Worm (Caenorhabditis elegans) whole organism, L4 larva: ENCODE results near the gene T01C3.2.
A peak's percentile ranks its signal among the peaks of the same experiment; 100 is the strongest.

Experiments used
- F49E8.2 ChIP-seq: sonication (generic microtip); optimal IDR thresholded peaks from 2 replicates; lab custom pipeline; 2016; ENCODE audit warnings: missing compliant biosample characterization, mild to moderate bottlenecking, missing genetic modification characterization, borderline replicate concordance
- R02D3.7 ChIP-seq: fragments of 150-350 bp; sonication (generic microtip); optimal IDR thresholded peaks from 3 replicates; lab custom pipeline; 2014; ENCODE audit warnings: missing biosample characterization, missing genetic modification characterization
- ZK546.5 ChIP-seq, 2 experiments: sonication (generic microtip); optimal IDR thresholded peaks; 2 replicates each; lab custom pipeline; 2017; ENCODE audit warnings: missing biosample characterization in 2 of 2, missing genetic modification characterization in 2 of 2
- aha-1 ChIP-seq: fragments of 150-350 bp; peaks from one replicate; lab custom pipeline; 2014; ENCODE audit warnings: missing biosample characterization, missing genetic modification characterization
- attf-4 ChIP-seq: sonication (generic microtip); optimal IDR thresholded peaks from 3 replicates; lab custom pipeline; 2017; ENCODE audit warnings: missing biosample characterization, missing genetic modification characterization
- ceh-28 ChIP-seq: fragments of 150-350 bp; optimal IDR thresholded peaks from 2 replicates; lab custom pipeline; 2014; ENCODE audit warnings: missing biosample characterization, missing genetic modification reagents, missing genetic modification characterization
- ceh-32 ChIP-seq: sonication (generic microtip); optimal IDR thresholded peaks from 2 replicates; lab custom pipeline; 2016; ENCODE audit warnings: mild to moderate bottlenecking, missing genetic modification characterization, missing compliant biosample characterization; ENCODE audit not compliant: poor library complexity
- ceh-44 ChIP-seq: fragments of 200-800 bp; sonication (Bioruptor generic); IDR thresholded peaks from 2 replicates; pipeline ENCODE4 v1.3.6; 2022; ENCODE audit warnings: missing genetic modification reagents, missing genetic modification characterization, missing compliant biosample characterization
- ces-1 ChIP-seq: fragments of 150-350 bp; sonication (generic microtip); optimal IDR thresholded peaks from 4 replicates; lab custom pipeline; 2014; ENCODE audit warnings: missing biosample characterization, missing genetic modification reagents, missing genetic modification characterization
- cey-2 ChIP-seq: sonication (generic microtip); optimal IDR thresholded peaks from 3 replicates; lab custom pipeline; 2017; ENCODE audit warnings: missing genetic modification characterization, mild to moderate bottlenecking, missing compliant biosample characterization, antibody characterized with exemption, borderline replicate concordance; ENCODE audit not compliant: insufficient read depth
- daf-12 ChIP-seq: fragments of 150-350 bp; optimal IDR thresholded peaks from 2 replicates; lab custom pipeline; 2014; ENCODE audit warnings: missing biosample characterization, missing genetic modification reagents, missing genetic modification characterization
- dmd-8 ChIP-seq: fragments of 200-800 bp; sonication (Bioruptor generic); IDR thresholded peaks from 2 replicates; pipeline ENCODE4 v1.3.6; 2022; ENCODE audit warnings: missing genetic modification characterization, missing compliant biosample characterization
- dmd-9 ChIP-seq: fragments of 200-800 bp; sonication (Bioruptor generic); IDR thresholded peaks from 2 replicates; pipeline ENCODE4 v1.3.6; 2022; ENCODE audit warnings: missing genetic modification reagents, missing genetic modification characterization, missing compliant biosample characterization
- fkh-10 ChIP-seq: fragments of 150-350 bp; optimal IDR thresholded peaks from 2 replicates; lab custom pipeline; 2014; ENCODE audit warnings: missing biosample characterization, missing genetic modification reagents, missing genetic modification characterization
- gei-8 ChIP-seq: fragments of 200-800 bp; sonication (Bioruptor generic); optimal IDR thresholded peaks from 2 replicates; lab custom pipeline; 2018; ENCODE audit warnings: mild to moderate bottlenecking, missing genetic modification characterization, missing compliant biosample characterization
- jun-1 ChIP-seq: fragments of 150-350 bp; optimal IDR thresholded peaks from 2 replicates; lab custom pipeline; 2014; ENCODE audit warnings: missing biosample characterization, missing genetic modification reagents, missing genetic modification characterization
- lim-7 ChIP-seq: fragments of 200-800 bp; sonication (Bioruptor generic); IDR thresholded peaks from 2 replicates; pipeline ENCODE4 v1.3.6; 2022; ENCODE audit warnings: missing genetic modification characterization, missing compliant biosample characterization
- lin-29 ChIP-seq: fragments of 200-800 bp; sonication (Bioruptor generic); IDR thresholded peaks from 2 replicates; pipeline ENCODE4 v1.3.6; 2022; ENCODE audit warnings: missing genetic modification reagents, missing genetic modification characterization, missing compliant biosample characterization
- lin-39 ChIP-seq: fragments of 150-350 bp; optimal IDR thresholded peaks from 2 replicates; lab custom pipeline; 2014; ENCODE audit warnings: missing biosample characterization, missing genetic modification reagents, missing genetic modification characterization
- lir-3 ChIP-seq: sonication (generic microtip); optimal IDR thresholded peaks from 2 replicates; lab custom pipeline; 2016; ENCODE audit warnings: mild to moderate bottlenecking, missing genetic modification characterization, missing compliant biosample characterization
- madf-5 ChIP-seq, 2 experiments: fragments of 200-800 bp; sonication (Bioruptor generic); IDR thresholded peaks; 2 replicates each; pipeline ENCODE4 v1.3.6; 2022; ENCODE audit warnings: missing compliant biosample characterization in 2 of 2, missing genetic modification characterization in 2 of 2
- madf-9 ChIP-seq: fragments of 200-800 bp; sonication (Bioruptor generic); conservative IDR thresholded peaks from 2 replicates; pipeline ENCODE4 v1.3.6; 2022; ENCODE audit warnings: missing genetic modification reagents, missing genetic modification characterization, missing compliant biosample characterization
- mdl-1 ChIP-seq, 2 experiments: fragments of 150-350 bp in 1 of 2; sonication (generic microtip) in 1 of 2; optimal IDR thresholded peaks; 2 replicates each; lab custom pipeline; 2014 to 2017; ENCODE audit warnings: missing biosample characterization in 2 of 2, missing genetic modification characterization in 2 of 2
- mes-2 ChIP-seq: sonication (generic microtip); optimal IDR thresholded peaks from 2 replicates; lab custom pipeline; 2016; ENCODE audit warnings: missing genotype, mild to moderate bottlenecking, missing genetic modification characterization, missing compliant biosample characterization; ENCODE audit not compliant: poor library complexity, severe bottlenecking
- mxl-3 ChIP-seq: fragments of 200-800 bp; sonication (Bioruptor generic); optimal IDR thresholded peaks from 2 replicates; lab custom pipeline; 2018; ENCODE audit warnings: mild to moderate bottlenecking, missing genetic modification characterization, missing compliant biosample characterization
- nhr-10 ChIP-seq: fragments of 150-350 bp; optimal IDR thresholded peaks from 2 replicates; lab custom pipeline; 2014; ENCODE audit warnings: missing biosample characterization, missing genetic modification characterization
- nhr-11 ChIP-seq: fragments of 150-350 bp; optimal IDR thresholded peaks from 2 replicates; lab custom pipeline; 2014; ENCODE audit warnings: missing biosample characterization, missing genetic modification characterization
- nhr-111 ChIP-seq: fragments of 200-800 bp; sonication (Bioruptor generic); optimal IDR thresholded peaks from 2 replicates; lab custom pipeline; 2018; ENCODE audit warnings: mild to moderate bottlenecking, missing genetic modification characterization, missing compliant biosample characterization
- nhr-41 ChIP-seq: fragments of 200-800 bp; sonication (Bioruptor generic); IDR thresholded peaks from 2 replicates; pipeline ENCODE4 v1.3.6; 2022; ENCODE audit warnings: missing genetic modification reagents, missing genetic modification characterization, missing compliant biosample characterization
- nhr-42 ChIP-seq: fragments of 200-800 bp; sonication (Bioruptor generic); IDR thresholded peaks from 2 replicates; pipeline ENCODE4 v1.3.6; 2022; ENCODE audit warnings: missing genetic modification characterization, missing compliant biosample characterization
- nhr-6 ChIP-seq: fragments of 150-350 bp; optimal IDR thresholded peaks from 2 replicates; lab custom pipeline; 2014; ENCODE audit warnings: missing biosample characterization, missing genetic modification characterization
- pha-4 ChIP-seq, 2 experiments: fragments of 150-350 bp in 1 of 2; fragments of 200-800 bp in 1 of 2; sonication (Bioruptor generic) in 1 of 2; IDR thresholded peaks in 1 of 2; optimal IDR thresholded peaks in 1 of 2; 2 replicates each; pipeline versions ENCODE4 v1.3.6 to Lab custom; 2014 to 2022; ENCODE audit warnings: missing genetic modification characterization in 2 of 2, missing genetic modification reagents in 2 of 2, missing biosample characterization in 1 of 2, missing compliant biosample characterization in 1 of 2
- php-3 ChIP-seq: fragments of 200-800 bp; sonication (Bioruptor generic); IDR thresholded peaks from 2 replicates; pipeline ENCODE4 v1.3.6; 2022; ENCODE audit warnings: missing genetic modification reagents, missing genetic modification characterization, missing compliant biosample characterization
- set-16 ChIP-seq: fragments of 200-800 bp; sonication (Bioruptor generic); IDR thresholded peaks from 2 replicates; pipeline ENCODE4 v1.3.6; 2022; ENCODE audit warnings: missing genetic modification reagents, missing genetic modification characterization, missing compliant biosample characterization
- snpc-1.2 ChIP-seq: fragments of 200-800 bp; sonication (Bioruptor generic); IDR thresholded peaks from 2 replicates; pipeline ENCODE4 v1.3.6; 2022; ENCODE audit warnings: missing genetic modification reagents, missing genetic modification characterization, missing compliant biosample characterization
- snpc-4 ChIP-seq: fragments of 150-350 bp; optimal IDR thresholded peaks from 2 replicates; lab custom pipeline; 2014; ENCODE audit warnings: missing biosample characterization, missing genetic modification characterization
- spr-1 ChIP-seq: sonication (generic microtip); optimal IDR thresholded peaks from 2 replicates; lab custom pipeline; 2016; ENCODE audit warnings: mild to moderate bottlenecking, missing genetic modification characterization, missing compliant biosample characterization
- tag-97 ChIP-seq: fragments of 200-800 bp; sonication (Bioruptor generic); IDR thresholded peaks from 2 replicates; pipeline ENCODE4 v1.3.6; 2022; ENCODE audit warnings: missing genetic modification characterization, missing compliant biosample characterization
- unc-39 ChIP-seq: sonication (generic microtip); optimal IDR thresholded peaks from 2 replicates; lab custom pipeline; 2017; ENCODE audit warnings: missing biosample characterization, missing genetic modification characterization
- vab-7 ChIP-seq: fragments of 200-800 bp; sonication (Bioruptor generic); IDR thresholded peaks from 2 replicates; pipeline ENCODE4 v1.3.6; 2022; ENCODE audit warnings: missing genetic modification reagents, missing genetic modification characterization, missing compliant biosample characterization

T01C3.2 gene

ce11 chrV:15016795-15017429 is 25.9 kb downstream of the T01C3.2 start:
- peak; percentile 1 for TF ChIP-seq mxl-3 (GFP tag; lab: Kevin White, UChicago)
- peak; percentile 33 for TF ChIP-seq nhr-6
- TF ChIP-seq mdl-1 (tag; optimal IDR thresholded peaks at IDR 0.05; lab: Kevin White, UChicago): peak in 1 of 2 experiments; percentile 1
- no peak for TF ChIP-seq dmd-8

ce11 chrV:15020229-15020628 is 29.3 kb downstream of the T01C3.2 start, which contains the start of gene F14H8.2:
TSS of gene F14H8.2 (minus strand) at chrV:15020329.
- no peak for TF ChIP-seq pha-4 (GFP tag; IDR thresholded peaks at IDR 0.05; lab: Robert Waterston, UW)
- TF ChIP-seq pha-4 (tag; optimal IDR thresholded peaks at IDR 0.05; lab: Kevin White, UChicago): no peak
- TF ChIP-seq spr-1 (tag; lab: Kevin White, UChicago): no peak
- no peak for TF ChIP-seq ZK546.5 (tag; optimal IDR thresholded peaks at IDR 0.05; lab: Kevin White, UChicago)
- no peak for TF ChIP-seq nhr-6
- TF ChIP-seq ceh-28 (tag; lab: Kevin White, UChicago): no peak
- TF ChIP-seq daf-12: no peak
- no peak for TF ChIP-seq nhr-111 (GFP tag; lab: Kevin White, UChicago)
- TF ChIP-seq R02D3.7 (tag; lab: Kevin White, UChicago): no peak
- TF ChIP-seq attf-4: no peak
- TF ChIP-seq nhr-42: no peak
- TF ChIP-seq madf-5 (GFP tag; IDR thresholded peaks at IDR 0.05; lab: Robert Waterston, UW): no peak
- no peak for TF ChIP-seq mes-2 (tag; lab: Kevin White, UChicago)
- TF ChIP-seq gei-8: no peak
- no peak for TF ChIP-seq lim-7 (GFP tag; lab: Robert Waterston, UW)
- no peak for TF ChIP-seq aha-1 (tag; lab: Kevin White, UChicago)
- no peak for TF ChIP-seq lir-3 (tag; lab: Kevin White, UChicago)
- TF ChIP-seq nhr-11 (tag; lab: Kevin White, UChicago): no peak
- no peak for TF ChIP-seq fkh-10 (GFP tag; lab: Kevin White, UChicago)
- TF ChIP-seq snpc-4 (tag; lab: Kevin White, UChicago): no peak
- no peak for TF ChIP-seq set-16 (GFP tag; lab: Robert Waterston, UW)

DNA sequence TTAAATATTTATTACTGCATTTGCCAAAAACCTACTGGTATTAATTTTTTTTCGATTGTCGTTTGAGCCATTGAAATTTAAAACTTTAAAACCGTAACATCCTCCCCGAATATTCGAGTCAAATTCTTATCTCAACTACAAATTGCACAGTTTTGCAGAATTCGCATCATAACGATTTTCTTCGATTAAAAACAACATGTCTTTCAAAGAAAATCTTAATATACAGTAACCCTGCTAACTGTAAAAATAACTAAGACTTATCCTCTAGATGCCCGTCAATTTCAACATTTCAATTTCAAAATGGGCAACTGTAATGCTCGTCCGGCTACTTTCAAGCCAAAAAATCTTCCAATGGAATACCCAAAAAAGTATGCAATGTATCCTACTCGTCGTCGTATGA is 29.8 kb downstream of the T01C3.2 start, which contains the start of gene F14H8.5:
Gene F14H8.5, plus strand, starts transcription at position 301 of the 400 bp plus-strand sequence.
- TF ChIP-seq nhr-41 (GFP tag; lab: Robert Waterston, UW) (no peak), nhr-10 (no peak), F49E8.2 (no peak), ces-1 (GFP tag; lab: Kevin White, UChicago) (no peak), lin-39 (tag; lab: Kevin White, UChicago) (no peak)
- TF ChIP-seq, all 104 proteins: peak for 0

DNA sequence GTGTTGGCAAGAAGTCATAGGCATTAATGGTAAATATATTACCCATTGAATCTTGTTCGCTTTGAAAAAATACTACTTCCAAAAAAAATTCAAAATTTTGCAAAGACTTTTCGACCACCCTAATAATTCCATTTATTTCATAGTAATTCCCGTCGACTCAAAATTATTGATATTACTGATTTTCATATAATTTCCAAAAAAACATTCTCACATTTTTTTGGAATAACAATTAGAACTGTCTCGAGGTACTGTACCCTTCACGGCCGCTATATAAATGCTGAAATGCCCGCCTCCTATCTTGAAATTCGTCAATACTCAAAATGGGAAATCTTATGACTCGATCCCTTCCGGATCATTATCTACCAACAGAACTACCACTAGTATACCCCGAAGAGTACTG is 32.6 kb downstream of the T01C3.2 start, which contains the start of gene F14H8.4:
Gene F14H8.4, plus strand, starts transcription at position 301 of the 400 bp plus-strand sequence.
- TF ChIP-seq nhr-42: no peak
- TF ChIP-seq attf-4: no peak
- no peak for TF ChIP-seq lin-29 (GFP tag; lab: Robert Waterston, UW)
- no peak for TF ChIP-seq vab-7 (GFP tag; lab: Robert Waterston, UW)
- no peak for TF ChIP-seq tag-97 (GFP tag; lab: Robert Waterston, UW)
- TF ChIP-seq snpc-1.2 (GFP tag; lab: Robert Waterston, UW): no peak
- no peak for TF ChIP-seq ceh-44 (GFP tag; lab: Robert Waterston, UW)
- no peak for TF ChIP-seq dmd-9 (GFP tag; lab: Robert Waterston, UW)
- no peak for TF ChIP-seq madf-9 (GFP tag; lab: Robert Waterston, UW)
- TF ChIP-seq nhr-111 (GFP tag; lab: Kevin White, UChicago): no peak
- TF ChIP-seq php-3 (GFP tag; lab: Robert Waterston, UW): no peak
- no peak for TF ChIP-seq jun-1 (tag; lab: Kevin White, UChicago)
- TF ChIP-seq unc-39 (tag; lab: Kevin White, UChicago): no peak
- TF ChIP-seq cey-2: no peak
- TF ChIP-seq ceh-32: no peak
